Worm (Caenorhabditis elegans): ENCODE results near the gene F32D8.13.

F32D8.13 gene

ce11 chrV:10858340-10858739, 38.0 kb downstream of the F32D8.13 start (continued):
- 0 out of 2 replicates have a peak, but pooled peaks have one; percentile 49 for TF ChIP-seq lin-26 (GFP tag; IDR thresholded peaks at IDR 0.05)
- TF ChIP-seq pha-4 (tag; optimal IDR thresholded peaks at IDR 0.05) = no peak
- TF ChIP-seq rec-8 (tag; optimal IDR thresholded peaks at IDR 0.05) = no peak
- TF ChIP-seq C06A6.2 (GFP tag; conservative IDR thresholded peaks at IDR 0.05) = peak; percentile 72
- TF ChIP-seq nfya-2 (GFP tag; IDR thresholded peaks at IDR 0.05) = no peak
- 0 out of 2 replicates have a peak, but pooled peaks have one; percentile 30 for TF ChIP-seq mcd-1 (GFP tag; IDR thresholded peaks at IDR 0.05)
- peak; percentile 91 for TF ChIP-seq somi-1 (GFP tag; optimal IDR thresholded peaks at IDR 0.05)
- no peak for TF ChIP-seq ztf-18 (tag; optimal IDR thresholded peaks at IDR 0.05)
- peak; percentile 66 for TF ChIP-seq egrh-3 (GFP tag; IDR thresholded peaks at IDR 0.05)
- TF ChIP-seq ZK185.1 (tag; optimal IDR thresholded peaks at IDR 0.05; ENCODE audit: poor library complexity, severe bottlenecking) = no peak
- TF ChIP-seq F37B4.10 (GFP tag; IDR thresholded peaks at IDR 0.05) = no peak
- no peak for TF ChIP-seq egl-18 (GFP tag; IDR thresholded peaks at IDR 0.05)
- TF ChIP-seq fkh-3 (tag; optimal IDR thresholded peaks at IDR 0.05) = no peak
- TF ChIP-seq lin-35 (GFP tag; optimal IDR thresholded peaks at IDR 0.05) = peak in 1 of 3 experiments; percentile 19
- TF ChIP-seq nhr-27 (tag; optimal IDR thresholded peaks at IDR 0.05) = no peak
- TF ChIP-seq C17E4.6 (GFP tag; IDR thresholded peaks at IDR 0.05) = no peak
- no peak for TF ChIP-seq ekl-4 (GFP tag; IDR thresholded peaks at IDR 0.05)
- TF ChIP-seq unc-130 (GFP tag; optimal IDR thresholded peaks at IDR 0.05) = no peak
- TF ChIP-seq bed-1 (GFP tag; IDR thresholded peaks at IDR 0.05) = no peak
- TF ChIP-seq ceh-79 (tag; optimal IDR thresholded peaks at IDR 0.05) = no peak
- TF ChIP-seq lsl-1 (GFP tag; optimal IDR thresholded peaks at IDR 0.05) = no peak
- TF ChIP-seq F22D6.2 (tag; optimal IDR thresholded peaks at IDR 0.05) = no peak
- no peak for TF ChIP-seq madf-6 (GFP tag; IDR thresholded peaks at IDR 0.05)
- peak; percentile 52 for TF ChIP-seq lin-54 (GFP tag; optimal IDR thresholded peaks at IDR 0.05)
- no peak for TF ChIP-seq rpc-1 (optimal IDR thresholded peaks at IDR 0.05)
- TF ChIP-seq rpc-1 (tag; optimal IDR thresholded peaks at IDR 0.05) = no peak
- TF ChIP-seq F55B11.4 (tag; optimal IDR thresholded peaks at IDR 0.05; ENCODE audit: borderline replicate concordance, insufficient read depth) = no peak
- no peak for TF ChIP-seq B0261.1 (tag; optimal IDR thresholded peaks at IDR 0.05)
- TF ChIP-seq B0336.3 (GFP tag; IDR thresholded peaks at IDR 0.05) = 0 out of 2 replicates have a peak, but pooled peaks have one; percentile 52
- no peak for TF ChIP-seq repo-1 (tag; optimal IDR thresholded peaks at IDR 0.05)
- TF ChIP-seq ama-1 (optimal IDR thresholded peaks at IDR 0.05) = no peak
- TF ChIP-seq ama-1 (GFP tag; optimal IDR thresholded peaks at IDR 0.05) = no peak
- TF ChIP-seq F52B5.7 (tag; optimal IDR thresholded peaks at IDR 0.05) = no peak
- no peak for TF ChIP-seq Y53G8AR.9 (GFP tag; conservative IDR thresholded peaks at IDR 0.05)
- TF ChIP-seq hlh-26 (GFP tag; conservative IDR thresholded peaks at IDR 0.05) = no peak
- TF ChIP-seq nhr-120 (GFP tag; IDR thresholded peaks at IDR 0.05) = no peak
- TF ChIP-seq hsf-1 (GFP tag; IDR thresholded peaks at IDR 0.05) = no peak
- no peak for TF ChIP-seq F39B2.1 (GFP tag; IDR thresholded peaks at IDR 0.05)
- TF ChIP-seq hmg-20 (GFP tag; IDR thresholded peaks at IDR 0.05) = no peak
- TF ChIP-seq ccch-3 (GFP tag; optimal IDR thresholded peaks at IDR 0.05) = no peak
- TF ChIP-seq nfyb-1 (GFP tag; IDR thresholded peaks at IDR 0.05) = peak; percentile 57; the same call in 1 of the 2 replicates
- TF ChIP-seq ztf-3 (GFP tag; optimal IDR thresholded peaks at IDR 0.05) = no peak
- TF ChIP-seq ztf-25 (GFP tag; IDR thresholded peaks at IDR 0.05) = no peak
- no peak for TF ChIP-seq snpc-1.3 (tag; optimal IDR thresholded peaks at IDR 0.05; ENCODE audit: insufficient read depth)
- no peak for TF ChIP-seq nhr-179 (tag; optimal IDR thresholded peaks at IDR 0.05)
- no peak for TF ChIP-seq T26A5.8 (tag; optimal IDR thresholded peaks at IDR 0.05)
- TF ChIP-seq cebp-1 (GFP tag; IDR thresholded peaks at IDR 0.05) = no peak
- peak; percentile 77 for TF ChIP-seq cebp-1 (tag; optimal IDR thresholded peaks at IDR 0.05)
- TF ChIP-seq akir-1 (GFP tag; optimal IDR thresholded peaks at IDR 0.05) = no peak
- no peak for TF ChIP-seq attf-6 (GFP tag; IDR thresholded peaks at IDR 0.05)

All from whole organism, young adult.